Worm (Caenorhabditis elegans) whole organism, L3 larva: ENCODE measurements around the gene C35B1.4.

Experiments
- aly-2 ChIP-seq: fragments of 150-350 bp; optimal IDR thresholded peaks from 2 replicates; lab custom pipeline; 2014; ENCODE audit warnings: missing biosample characterization, missing genetic modification characterization
- ama-1 ChIP-seq: fragments of 150-350 bp; optimal IDR thresholded peaks from 2 replicates; lab custom pipeline; 2018
- elt-2 ChIP-seq: sonication (generic microtip); optimal IDR thresholded peaks from 2 replicates; lab custom pipeline; 2016; ENCODE audit warnings: missing genetic modification reagents, mild to moderate bottlenecking, missing genetic modification characterization, missing compliant biosample characterization
- elt-3 ChIP-seq, 3 experiments: fragments of 150-350 bp in 1 of 3; sonication (generic microtip) in 2 of 3; optimal IDR thresholded peaks; 2 replicates in 2 of 3; 4 replicates in 1 of 3; lab custom pipeline; 2014 to 2017; ENCODE audit warnings: missing biosample characterization in 3 of 3, missing genetic modification characterization in 3 of 3
- fkh-10 ChIP-seq: sonication (generic microtip); optimal IDR thresholded peaks from 2 replicates; lab custom pipeline; 2017; ENCODE audit warnings: missing biosample characterization, missing genetic modification reagents, missing genetic modification characterization
- nhr-11 ChIP-seq: fragments of 150-350 bp; optimal IDR thresholded peaks from 2 replicates; lab custom pipeline; 2014; ENCODE audit warnings: missing biosample characterization, missing genetic modification characterization
- nhr-23 ChIP-seq: fragments of 150-350 bp; optimal IDR thresholded peaks from 2 replicates; lab custom pipeline; 2014; ENCODE audit warnings: missing biosample characterization, missing genetic modification reagents, missing genetic modification characterization
- nhr-237 ChIP-seq: fragments of 150-350 bp; optimal IDR thresholded peaks from 2 replicates; lab custom pipeline; 2014; ENCODE audit warnings: missing biosample characterization, missing genetic modification characterization
- nhr-28 ChIP-seq: fragments of 150-350 bp; optimal IDR thresholded peaks from 2 replicates; lab custom pipeline; 2014; ENCODE audit warnings: missing biosample characterization, missing genetic modification characterization
- nhr-67 ChIP-seq: fragments of 150-350 bp; optimal IDR thresholded peaks from 2 replicates; lab custom pipeline; 2014; ENCODE audit warnings: missing biosample characterization, missing genetic modification characterization
- pha-4 ChIP-seq: fragments of 150-350 bp; optimal IDR thresholded peaks from 2 replicates; lab custom pipeline; 2014; ENCODE audit warnings: missing biosample characterization, missing genetic modification reagents, missing genetic modification characterization

- TF ChIP-seq fkh-10 (GFP tag; lab: Kevin White, UChicago) = no peak
- TF ChIP-seq nhr-11 (tag; lab: Kevin White, UChicago) = no peak
- TF ChIP-seq nhr-67 (tag; lab: Kevin White, UChicago) = no peak
- no peak for TF ChIP-seq pha-4 (tag; lab: Kevin White, UChicago)
- no peak for TF ChIP-seq elt-3 (tag; optimal IDR thresholded peaks at IDR 0.05; lab: Kevin White, UChicago)
- TF ChIP-seq nhr-28 (tag; lab: Kevin White, UChicago) = no peak
- no peak for TF ChIP-seq nhr-237 (tag; lab: Kevin White, UChicago)
- no peak for TF ChIP-seq ama-1 (lab: Kevin White, UChicago)
- no peak for TF ChIP-seq aly-2 (tag; lab: Kevin White, UChicago)
- TF ChIP-seq elt-2 (tag; lab: Kevin White, UChicago) = no peak
- no peak for TF ChIP-seq nhr-23 (tag; lab: Kevin White, UChicago)
Observed at ce11 chrIV:4078901-4079300, 713 bp upstream of the C35B1.4 start, which contains the start of gene C35B1.8.
